Fruit fly (Drosophila melanogaster) whole organism, embryonic: ENCODE data around the gene ebd1.

ENCODE experiments used
- CG10209 ChIP-seq: fragments of 200-800 bp; sonication (Bioruptor generic); optimal IDR thresholded peaks from 3 replicates; lab custom pipeline; 2017; ENCODE audit warnings: missing biosample characterization, mild to moderate bottlenecking, missing genetic modification characterization, missing genetic modification reagents
- CG10366 ChIP-seq: fragments of 200-800 bp; sonication (Bioruptor generic); IDR thresholded peaks from 2 replicates; pipeline ENCODE4 v1.3.6; 2022; ENCODE audit warnings: missing biosample characterization, missing genetic modification characterization
- CG10654 ChIP-seq: fragments of 200-800 bp; sonication (Bioruptor generic); optimal IDR thresholded peaks from 2 replicates; lab custom pipeline; 2016; ENCODE audit warnings: missing biosample characterization, missing genetic modification characterization
- CG11093 ChIP-seq: fragments of 200-800 bp; sonication (Bioruptor generic); IDR thresholded peaks from 3 replicates; pipeline ENCODE4 v1.3.6; 2022; ENCODE audit warnings: missing biosample characterization, missing genetic modification characterization
- CG11560 ChIP-seq: fragments of 200-800 bp; sonication (Bioruptor generic); IDR thresholded peaks from 3 replicates; pipeline ENCODE4 v1.3.6; 2022; ENCODE audit warnings: missing biosample characterization, missing genetic modification characterization
- CG12299 ChIP-seq: fragments of 200-800 bp; sonication (Bioruptor generic); optimal IDR thresholded peaks from 2 replicates; lab custom pipeline; 2018; ENCODE audit warnings: missing biosample characterization, mild to moderate bottlenecking, missing genetic modification characterization
- CG14667 ChIP-seq: fragments of 200-800 bp; sonication (Bioruptor generic); IDR thresholded peaks from 2 replicates; pipeline ENCODE4 v1.3.6; 2022; ENCODE audit warnings: missing biosample characterization, missing genetic modification characterization
- CG14965 ChIP-seq: fragments of 200-800 bp; sonication (Bioruptor generic); optimal IDR thresholded peaks from 2 replicates; lab custom pipeline; 2016; ENCODE audit warnings: missing biosample characterization, missing genetic modification characterization, borderline replicate concordance
- CG15601 ChIP-seq: fragments of 200-800 bp; sonication (Bioruptor generic); optimal IDR thresholded peaks from 3 replicates; lab custom pipeline; 2019; ENCODE audit warnings: missing biosample characterization, mild to moderate bottlenecking, missing genetic modification characterization, moderate library complexity
- CG16815 ChIP-seq: fragments of 200-800 bp; sonication (Bioruptor generic); optimal IDR thresholded peaks from 3 replicates; lab custom pipeline; 2017; ENCODE audit warnings: missing biosample characterization, mild to moderate bottlenecking, missing genetic modification characterization
- CG17359 ChIP-seq: fragments of 200-800 bp; sonication (Bioruptor generic); optimal IDR thresholded peaks from 3 replicates; lab custom pipeline; 2018; ENCODE audit warnings: missing biosample characterization, mild to moderate bottlenecking, missing genetic modification characterization, moderate library complexity
- CG2129 ChIP-seq: fragments of 200-800 bp; sonication (Bioruptor generic); IDR thresholded peaks from 2 replicates; pipeline ENCODE4 v1.3.6; 2022; ENCODE audit warnings: missing biosample characterization, missing genetic modification characterization; ENCODE audit not compliant: partially characterized antibody
- CG2199 ChIP-seq: fragments of 200-800 bp; sonication (Bioruptor generic); IDR thresholded peaks from 3 replicates; pipeline ENCODE4 v1.3.6; 2022; ENCODE audit warnings: missing biosample characterization, missing genetic modification characterization
- CG30403 ChIP-seq: fragments of 200-800 bp; sonication (Bioruptor generic); optimal IDR thresholded peaks from 3 replicates; lab custom pipeline; 2016; ENCODE audit warnings: missing biosample characterization, missing genetic modification characterization
- CG3847 ChIP-seq: fragments of 200-800 bp; sonication (Bioruptor generic); IDR thresholded peaks from 2 replicates; pipeline ENCODE4 v1.3.6; 2022; ENCODE audit warnings: missing biosample characterization, missing genetic modification characterization
- CG6791 ChIP-seq: fragments of 200-800 bp; sonication (Bioruptor generic); IDR thresholded peaks from 3 replicates; pipeline ENCODE4 v1.3.6; 2022; ENCODE audit warnings: missing biosample characterization, missing genetic modification characterization; ENCODE audit not compliant: partially characterized antibody
- CG7745 ChIP-seq: fragments of 200-800 bp; sonication (Bioruptor generic); optimal IDR thresholded peaks from 2 replicates; lab custom pipeline; 2018; ENCODE audit warnings: missing biosample characterization, mild to moderate bottlenecking, missing genetic modification characterization, moderate library complexity
- CG8290 ChIP-seq, 3 experiments: fragments of 200-800 bp; sonication (Bioruptor generic); optimal IDR thresholded peaks; 2 replicates each; lab custom pipeline; 2016 to 2019; ENCODE audit warnings: missing biosample characterization in 3 of 3, missing genetic modification characterization in 3 of 3, mild to moderate bottlenecking in 2 of 3, moderate library complexity in 1 of 3
- CG8478 ChIP-seq: fragments of >200 bp; optimal IDR thresholded peaks from 2 replicates; lab custom pipeline; 2018
- CG9609 ChIP-seq: fragments of 200-800 bp; sonication (Bioruptor generic); optimal IDR thresholded peaks from 3 replicates; lab custom pipeline; 2016; ENCODE audit warnings: missing biosample characterization, missing genetic modification characterization
- CrebB ChIP-seq: fragments of 200-800 bp; sonication (Bioruptor generic); optimal IDR thresholded peaks from 3 replicates; lab custom pipeline; 2018; ENCODE audit warnings: missing biosample characterization, mild to moderate bottlenecking, missing genetic modification characterization
- Dll ChIP-seq: fragments of 200-800 bp; sonication (Bioruptor generic); IDR thresholded peaks from 4 replicates; pipeline ENCODE4 v1.3.6; 2022; ENCODE audit warnings: missing biosample characterization, missing genetic modification characterization; ENCODE audit not compliant: partially characterized antibody
- Fer2 ChIP-seq: fragments of 200-800 bp; sonication (Bioruptor generic); optimal IDR thresholded peaks from 2 replicates; lab custom pipeline; 2018; ENCODE audit warnings: missing biosample characterization, mild to moderate bottlenecking, missing genetic modification characterization, moderate library complexity
- H15 ChIP-seq: fragments of 200-800 bp; sonication (Bioruptor generic); IDR thresholded peaks from 3 replicates; pipeline ENCODE4 v1.3.6; 2022; ENCODE audit warnings: missing biosample characterization, missing genetic modification characterization
- HHEX ChIP-seq: fragments of 200-800 bp; sonication (Bioruptor generic); optimal IDR thresholded peaks from 3 replicates; lab custom pipeline; 2017; ENCODE audit warnings: missing biosample characterization, mild to moderate bottlenecking, missing genetic modification characterization, missing genetic modification reagents
- Hsf ChIP-seq: fragments of 200-800 bp; sonication (Bioruptor generic); optimal IDR thresholded peaks from 3 replicates; lab custom pipeline; 2016; ENCODE audit warnings: missing biosample characterization, missing genetic modification characterization
- Med ChIP-seq: fragments of 200-800 bp; sonication (Bioruptor generic); peaks from one replicate; lab custom pipeline; 2016; ENCODE audit warnings: missing biosample characterization, missing genetic modification characterization, mild to moderate bottlenecking, inconsistent platforms, moderate library complexity
- Stat92E ChIP-seq, 3 experiments: fragments of >200 bp in 2 of 3; fragments of 200-800 bp in 1 of 3; sonication (Bioruptor generic) in 1 of 3; optimal IDR thresholded peaks; 2 replicates each; lab custom pipeline; 2017 to 2019; ENCODE audit warnings: missing biosample characterization in 3 of 3, missing genetic modification characterization in 3 of 3, mild to moderate bottlenecking in 1 of 3, moderate library complexity in 1 of 3
- ac ChIP-seq: fragments of 200-800 bp; sonication (Bioruptor generic); optimal IDR thresholded peaks from 3 replicates; lab custom pipeline; 2017; ENCODE audit warnings: missing biosample characterization, mild to moderate bottlenecking, missing genetic modification characterization
- ap ChIP-seq: fragments of 200-800 bp; sonication (Bioruptor generic); IDR thresholded peaks from 2 replicates; pipeline ENCODE4 v1.3.6; 2022; ENCODE audit warnings: missing biosample characterization, missing genetic modification characterization
- chinmo ChIP-seq: fragments of 200-800 bp; sonication (Bioruptor generic); IDR thresholded peaks from 4 replicates; pipeline ENCODE4 v1.3.6; 2022; ENCODE audit warnings: missing biosample characterization, missing genetic modification characterization; ENCODE audit not compliant: partially characterized antibody
- en ChIP-seq: fragments of 200-800 bp; sonication (Bioruptor generic); optimal IDR thresholded peaks from 2 replicates; lab custom pipeline; 2016; ENCODE audit warnings: missing biosample characterization, missing genetic modification characterization
- exex ChIP-seq: fragments of 200-800 bp; sonication (Bioruptor generic); optimal IDR thresholded peaks from 4 replicates; lab custom pipeline; 2018; ENCODE audit warnings: missing biosample characterization, mild to moderate bottlenecking, missing genetic modification characterization, moderate library complexity
- hbn ChIP-seq: fragments of 200-800 bp; sonication (Bioruptor generic); IDR thresholded peaks from 2 replicates; pipeline ENCODE4 v1.3.6; 2022; ENCODE audit warnings: missing biosample characterization, missing genetic modification characterization; ENCODE audit not compliant: partially characterized antibody
- hth ChIP-seq: fragments of >200 bp; optimal IDR thresholded peaks from 2 replicates; lab custom pipeline; 2017; ENCODE audit warnings: inconsistent platforms
- klu ChIP-seq: fragments of 200-800 bp; sonication (Bioruptor generic); IDR thresholded peaks from 2 replicates; pipeline ENCODE4 v1.3.6; 2022; ENCODE audit warnings: missing biosample characterization, missing genetic modification characterization
- oc ChIP-seq: fragments of 200-800 bp; sonication (Bioruptor generic); optimal IDR thresholded peaks from 2 replicates; lab custom pipeline; 2018; ENCODE audit warnings: missing biosample characterization, mild to moderate bottlenecking, missing genetic modification characterization, moderate library complexity
- org-1 ChIP-seq: fragments of 200-800 bp; sonication (Bioruptor generic); optimal IDR thresholded peaks from 2 replicates; lab custom pipeline; 2017; ENCODE audit warnings: missing biosample characterization, missing genetic modification characterization
- pfk ChIP-seq: fragments of 200-800 bp; sonication (Bioruptor generic); optimal IDR thresholded peaks from 2 replicates; lab custom pipeline; 2018; ENCODE audit warnings: missing biosample characterization, mild to moderate bottlenecking, missing genetic modification characterization, moderate library complexity
- phol ChIP-seq: fragments of 200-800 bp; sonication (Bioruptor generic); optimal IDR thresholded peaks from 3 replicates; lab custom pipeline; 2018; ENCODE audit warnings: missing biosample characterization, mild to moderate bottlenecking, missing genetic modification characterization, moderate library complexity
- pita ChIP-seq: fragments of 200-800 bp; sonication (Bioruptor generic); optimal IDR thresholded peaks from 2 replicates; lab custom pipeline; 2017; ENCODE audit warnings: missing biosample characterization, mild to moderate bottlenecking, missing genetic modification characterization
- rib ChIP-seq: fragments of 200-800 bp; sonication (Bioruptor generic); IDR thresholded peaks from 2 replicates; pipeline ENCODE4 v1.3.6; 2022; ENCODE audit warnings: missing biosample characterization, missing genetic modification characterization
- run ChIP-seq: fragments of 200-800 bp; sonication (Bioruptor generic); optimal IDR thresholded peaks from 3 replicates; lab custom pipeline; 2018; ENCODE audit warnings: missing biosample characterization, mild to moderate bottlenecking, missing genetic modification characterization
- slou ChIP-seq: fragments of 200-800 bp; sonication (Bioruptor generic); optimal IDR thresholded peaks from 3 replicates; lab custom pipeline; 2016; ENCODE audit warnings: missing biosample characterization, missing genetic modification characterization
- tgo ChIP-seq: fragments of 200-800 bp; sonication (Bioruptor generic); IDR thresholded peaks from 3 replicates; pipeline ENCODE4 v1.3.6; 2022; ENCODE audit warnings: missing biosample characterization, missing genetic modification characterization

The ebd1 gene

DNA sequence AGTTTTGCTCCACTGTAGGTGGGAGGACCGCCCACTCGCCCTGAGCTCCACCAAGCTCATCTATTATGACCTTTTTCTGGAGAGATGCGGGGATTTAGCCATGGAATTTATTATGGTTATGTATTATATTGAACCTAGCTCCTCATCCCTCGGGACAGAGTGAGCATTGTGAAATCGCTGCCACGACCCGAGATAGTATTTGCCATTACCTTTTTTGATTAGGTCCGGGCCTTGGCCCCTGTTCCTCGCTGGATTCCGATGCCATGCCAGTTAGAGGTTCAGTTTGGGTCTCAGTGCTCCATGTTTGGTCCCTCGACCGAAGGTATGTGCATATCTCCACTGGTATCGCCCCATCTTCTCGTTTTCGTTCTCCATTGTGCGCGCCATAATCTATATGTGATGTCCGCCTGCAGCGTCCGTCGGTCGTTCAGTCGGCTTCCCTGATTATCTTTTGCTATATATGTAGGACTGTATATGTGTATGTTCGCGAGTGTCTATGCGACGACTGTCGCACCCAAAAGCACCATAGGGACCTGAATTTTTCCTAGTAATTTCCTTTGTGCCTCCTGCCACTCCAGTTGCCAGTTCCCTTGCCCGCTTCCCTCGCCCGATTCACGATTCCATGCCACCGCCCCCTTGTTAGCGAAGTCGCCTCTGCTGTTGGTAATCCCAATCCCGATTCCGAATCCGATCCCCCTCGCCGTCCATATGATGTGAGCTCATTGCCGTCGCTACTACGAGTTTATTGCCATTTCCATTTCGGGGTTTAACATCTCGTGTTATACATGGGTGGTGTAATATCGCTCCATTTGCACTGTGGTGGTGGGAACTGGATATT, 16.7 kb upstream of the ebd1 start (continued):
- TF ChIP-seq CG8290 (GFP tag; optimal IDR thresholded peaks at IDR 0.05; lab: Kevin White, UChicago): peak; percentile 15
- peak in 1 of 2 experiments; percentile 11 for TF ChIP-seq CG8290 (tag; optimal IDR thresholded peaks at IDR 0.05; lab: Kevin White, UChicago)
- no peak for TF ChIP-seq CG11560 (tag; lab: Robert Waterston, UW)
- no peak for TF ChIP-seq CG16815 (GFP tag; lab: Kevin White, UChicago)
- TF ChIP-seq CG10366 (GFP tag; lab: Robert Waterston, UW): no peak
- no peak for TF ChIP-seq CG17359 (tag; lab: Kevin White, UChicago)
- no peak for TF ChIP-seq Stat92E (GFP tag; optimal IDR thresholded peaks at IDR 0.05; lab: Kevin White, UChicago)
- no peak for TF ChIP-seq CG11093 (GFP tag; lab: Robert Waterston, UW)
- no peak for TF ChIP-seq CG2129 (GFP tag; lab: Robert Waterston, UW)
- TF ChIP-seq en (GFP tag; lab: Kevin White, UChicago): no peak
- TF ChIP-seq rib (GFP tag; lab: Robert Waterston, UW): no peak
- TF ChIP-seq slou (GFP tag; lab: Kevin White, UChicago): no peak
- no peak for TF ChIP-seq Dll (GFP tag; lab: Robert Waterston, UW)
- no peak for TF ChIP-seq CG2199 (GFP tag; lab: Robert Waterston, UW)
- TF ChIP-seq klu (GFP tag; lab: Robert Waterston, UW): no peak
- TF ChIP-seq ac (GFP tag; lab: Kevin White, UChicago): no peak
- TF ChIP-seq CG10654 (GFP tag; lab: Kevin White, UChicago): no peak
- no peak for TF ChIP-seq CG12299 (tag; lab: Kevin White, UChicago)

DNA sequence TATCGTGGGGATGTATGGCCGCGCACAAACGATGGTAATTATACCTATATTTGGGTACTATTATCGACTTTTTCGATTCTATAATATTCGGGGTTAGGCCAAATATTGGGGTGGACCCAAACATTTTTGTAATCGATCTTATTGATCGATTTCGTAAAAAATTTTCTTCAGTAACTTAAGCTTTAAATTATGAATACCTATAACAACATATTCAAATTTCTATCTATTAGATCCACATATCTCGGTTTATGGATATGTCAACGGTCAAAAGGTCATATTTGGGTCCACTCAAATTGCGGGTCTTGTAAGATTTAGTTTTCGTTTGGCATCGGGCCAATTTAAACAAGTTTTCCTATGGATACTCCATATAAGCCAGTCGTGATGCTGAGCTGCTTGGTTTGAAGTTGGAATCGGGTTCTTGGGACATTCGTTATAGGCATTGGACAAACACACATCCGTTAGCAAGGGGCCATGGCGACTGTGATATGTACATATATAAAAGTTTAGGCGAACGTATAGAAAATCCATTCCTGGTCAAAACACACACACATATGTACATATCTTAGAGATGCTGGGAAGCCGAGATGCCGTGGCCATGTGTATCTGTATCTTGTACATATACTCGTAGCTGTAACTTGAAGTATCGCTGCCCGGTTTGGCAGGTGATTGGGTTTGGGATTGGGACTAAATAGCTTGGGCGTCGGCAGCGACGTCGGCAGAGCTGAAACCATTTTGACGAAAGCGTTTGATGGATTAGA, 15.0 kb upstream of the ebd1 start:
- TF ChIP-seq ap (GFP tag; lab: Robert Waterston, UW) (0 out of 2 replicates have a peak, but pooled peaks have one; percentile 19), CG30403 (GFP tag; lab: Kevin White, UChicago) (peak; percentile 53), hth (lab: Kevin White, UChicago) (no peak), CG14667 (GFP tag; lab: Robert Waterston, UW) (peak; percentile 24; the same call in 1 of the 2 replicates), chinmo (GFP tag; lab: Robert Waterston, UW) (no peak), CG3847 (GFP tag; lab: Robert Waterston, UW) (0 out of 2 replicates have a peak, but pooled peaks have one; percentile 13), tgo (peak; percentile 38; the same call in 1 of the 3 replicates), pfk (no peak), CG14965 (GFP tag; lab: Kevin White, UChicago) (no peak), CG7745 (tag; lab: Kevin White, UChicago) (no peak), CrebB (tag; lab: Kevin White, UChicago) (peak; percentile 8), H15 (GFP tag; lab: Robert Waterston, UW) (peak; percentile 56; the same call in 2 of the 3 replicates), CG15601 (peak; percentile 41), HHEX (GFP tag; lab: Kevin White, UChicago) (peak; percentile 61), pita (no peak), CG8478 (no peak), CG6791 (GFP tag; lab: Robert Waterston, UW) (0 out of 3 replicates have a peak, but pooled peaks have one; percentile 16), org-1 (GFP tag; lab: Kevin White, UChicago) (peak; percentile 47), oc (no peak), Dll (GFP tag; lab: Robert Waterston, UW) (no peak), CG9609 (GFP tag; lab: Kevin White, UChicago) (no peak), Hsf (GFP tag; lab: Kevin White, UChicago) (peak; percentile 62), phol (peak; percentile 66), exex (tag; lab: Kevin White, UChicago) (no peak), Med (GFP tag; lab: Kevin White, UChicago) (peak; percentile 72), run (tag; lab: Kevin White, UChicago) (peak; percentile 49), Fer2 (tag; lab: Kevin White, UChicago) (peak; percentile 12), hbn (GFP tag; lab: Robert Waterston, UW) (no peak), CG10209 (GFP tag; lab: Kevin White, UChicago) (no peak)
